Fruit fly (Drosophila melanogaster) whole organism, embryonic: ENCODE data around the gene CG14915.

ENCODE experiments used
- Atf-2 ChIP-seq: fragments of 200-800 bp; sonication (Bioruptor generic); optimal IDR thresholded peaks from 2 replicates; lab custom pipeline; 2016; ENCODE audit warnings: missing biosample characterization, missing genetic modification characterization
- Atf3 ChIP-seq: fragments of 200-800 bp; sonication (Bioruptor generic); optimal IDR thresholded peaks from 3 replicates; lab custom pipeline; 2016; ENCODE audit warnings: missing biosample characterization, missing genetic modification characterization
- CG10147 ChIP-seq: fragments of 200-800 bp; sonication (Bioruptor generic); optimal IDR thresholded peaks from 2 replicates; lab custom pipeline; 2019; ENCODE audit warnings: missing biosample characterization, mild to moderate bottlenecking, missing genetic modification characterization, moderate library complexity
- CG10209 ChIP-seq: fragments of 200-800 bp; sonication (Bioruptor generic); optimal IDR thresholded peaks from 3 replicates; lab custom pipeline; 2017; ENCODE audit warnings: missing biosample characterization, mild to moderate bottlenecking, missing genetic modification characterization, missing genetic modification reagents
- CG10959 ChIP-seq: fragments of 200-800 bp; sonication (Bioruptor generic); IDR thresholded peaks from 2 replicates; pipeline ENCODE4 v1.3.6; 2022; ENCODE audit warnings: missing biosample characterization, missing genetic modification characterization
- CG1233 ChIP-seq: fragments of 200-800 bp; sonication (Bioruptor generic); optimal IDR thresholded peaks from 4 replicates; lab custom pipeline; 2018; ENCODE audit warnings: missing biosample characterization, mild to moderate bottlenecking, missing genetic modification characterization
- CG12744 ChIP-seq: fragments of 200-800 bp; sonication (Bioruptor generic); optimal IDR thresholded peaks from 2 replicates; lab custom pipeline; 2016; ENCODE audit warnings: missing biosample characterization, missing genetic modification characterization
- CG14050 ChIP-seq: fragments of 200-800 bp; sonication (Bioruptor generic); IDR thresholded peaks from 3 replicates; pipeline ENCODE4 v1.3.6; 2022; ENCODE audit warnings: missing biosample characterization, missing genetic modification characterization
- CG17328 ChIP-seq: fragments of 200-800 bp; sonication (Bioruptor generic); IDR thresholded peaks from 2 replicates; pipeline ENCODE4 v1.3.6; 2022; ENCODE audit warnings: missing biosample characterization, missing genetic modification characterization
- CG18262 ChIP-seq: fragments of 200-800 bp; optimal IDR thresholded peaks from 3 replicates; lab custom pipeline; 2019; ENCODE audit warnings: missing biosample characterization, mild to moderate bottlenecking, missing genetic modification characterization, moderate library complexity
- CG2129 ChIP-seq: fragments of 200-800 bp; sonication (Bioruptor generic); IDR thresholded peaks from 2 replicates; pipeline ENCODE4 v1.3.6; 2022; ENCODE audit warnings: missing biosample characterization, missing genetic modification characterization; ENCODE audit not compliant: partially characterized antibody
- CG2875 ChIP-seq: fragments of 200-800 bp; sonication (Bioruptor generic); optimal IDR thresholded peaks from 2 replicates; lab custom pipeline; 2017; ENCODE audit warnings: missing biosample characterization, mild to moderate bottlenecking, missing genetic modification characterization, missing genetic modification reagents
- CG33213 ChIP-seq: fragments of 200-800 bp; sonication (Bioruptor generic); optimal IDR thresholded peaks from 3 replicates; lab custom pipeline; 2016; ENCODE audit warnings: missing biosample characterization, missing genetic modification characterization
- CG3407 ChIP-seq: fragments of 200-800 bp; sonication (Bioruptor generic); optimal IDR thresholded peaks from 2 replicates; lab custom pipeline; 2018; ENCODE audit warnings: missing biosample characterization, mild to moderate bottlenecking, missing genetic modification characterization
- CG6272 ChIP-seq: fragments of 200-800 bp; sonication (Bioruptor generic); IDR thresholded peaks from 2 replicates; pipeline ENCODE4 v1.3.6; 2022; ENCODE audit warnings: missing biosample characterization, missing genetic modification characterization
- CG9215 ChIP-seq: fragments of 200-800 bp; sonication (Bioruptor generic); IDR thresholded peaks from 2 replicates; pipeline ENCODE4 v1.3.6; 2022; ENCODE audit warnings: missing biosample characterization, missing genetic modification characterization
- CG9797 ChIP-seq: fragments of 200-800 bp; sonication (Bioruptor generic); optimal IDR thresholded peaks from 3 replicates; lab custom pipeline; 2018; ENCODE audit warnings: missing biosample characterization, mild to moderate bottlenecking, missing genetic modification characterization
- D ChIP-seq, 2 experiments: fragments of 200-800 bp in 1 of 2; fragments of >200 bp in 1 of 2; sonication (Bioruptor generic) in 1 of 2; optimal IDR thresholded peaks; 2 replicates in 1 of 2; 3 replicates in 1 of 2; lab custom pipeline; 2017; ENCODE audit warnings: mild to moderate bottlenecking in 1 of 2, missing biosample characterization in 1 of 2, missing genetic modification characterization in 1 of 2, missing genetic modification reagents in 1 of 2
- Fer3 ChIP-seq: fragments of 200-800 bp; sonication (Bioruptor generic); optimal IDR thresholded peaks from 2 replicates; lab custom pipeline; 2018; ENCODE audit warnings: missing biosample characterization, mild to moderate bottlenecking, missing genetic modification characterization, moderate library complexity
- HLH3B ChIP-seq: fragments of 200-800 bp; sonication (Bioruptor generic); IDR thresholded peaks from 2 replicates; pipeline ENCODE4 v1.3.6; 2022; ENCODE audit warnings: missing biosample characterization, missing genetic modification characterization
- HLH54F ChIP-seq: fragments of 200-800 bp; sonication (Bioruptor generic); optimal IDR thresholded peaks from 3 replicates; lab custom pipeline; 2016; ENCODE audit warnings: missing biosample characterization, missing genetic modification characterization
- HmgD ChIP-seq: fragments of 200-800 bp; sonication (Bioruptor generic); optimal IDR thresholded peaks from 3 replicates; lab custom pipeline; 2016; ENCODE audit warnings: missing biosample characterization, missing genetic modification characterization
- HmgZ ChIP-seq: fragments of 200-800 bp; sonication (Bioruptor generic); optimal IDR thresholded peaks from 2 replicates; lab custom pipeline; 2018; ENCODE audit warnings: missing biosample characterization, mild to moderate bottlenecking, missing genetic modification characterization
- Hr39 ChIP-seq: fragments of >200 bp; optimal IDR thresholded peaks from 2 replicates; lab custom pipeline; 2017
- Kr ChIP-seq: fragments of 200-800 bp; sonication (Bioruptor generic); optimal IDR thresholded peaks from 2 replicates; lab custom pipeline; 2017; ENCODE audit warnings: missing biosample characterization, mild to moderate bottlenecking, missing genetic modification characterization
- Meics ChIP-seq: fragments of 200-800 bp; sonication (Bioruptor generic); optimal IDR thresholded peaks from 2 replicates; lab custom pipeline; 2017; ENCODE audit warnings: missing biosample characterization, mild to moderate bottlenecking, missing genetic modification characterization
- Mrtf ChIP-seq: fragments of 200-800 bp; sonication (Bioruptor generic); IDR thresholded peaks from 3 replicates; pipeline ENCODE4 v1.3.6; 2022; ENCODE audit warnings: missing biosample characterization, missing genetic modification characterization
- Oli ChIP-seq: fragments of 200-800 bp; sonication (Bioruptor generic); optimal IDR thresholded peaks from 2 replicates; lab custom pipeline; 2018; ENCODE audit warnings: missing biosample characterization, mild to moderate bottlenecking, missing genetic modification characterization, moderate library complexity
- Sin3A ChIP-seq: fragments of >200 bp; optimal IDR thresholded peaks from 2 replicates; lab custom pipeline; 2018
- TFAM ChIP-seq: fragments of 200-800 bp; sonication (Bioruptor generic); optimal IDR thresholded peaks from 2 replicates; lab custom pipeline; 2017; ENCODE audit warnings: missing biosample characterization, missing genetic modification characterization, inconsistent platforms
- ac ChIP-seq: fragments of 200-800 bp; sonication (Bioruptor generic); optimal IDR thresholded peaks from 3 replicates; lab custom pipeline; 2017; ENCODE audit warnings: missing biosample characterization, mild to moderate bottlenecking, missing genetic modification characterization
- ap ChIP-seq: fragments of 200-800 bp; sonication (Bioruptor generic); IDR thresholded peaks from 2 replicates; pipeline ENCODE4 v1.3.6; 2022; ENCODE audit warnings: missing biosample characterization, missing genetic modification characterization
- az2 ChIP-seq: fragments of 200-800 bp; sonication (Bioruptor generic); optimal IDR thresholded peaks from 3 replicates; lab custom pipeline; 2016; ENCODE audit warnings: missing biosample characterization, missing genetic modification characterization
- chinmo ChIP-seq: fragments of 200-800 bp; sonication (Bioruptor generic); IDR thresholded peaks from 4 replicates; pipeline ENCODE4 v1.3.6; 2022; ENCODE audit warnings: missing biosample characterization, missing genetic modification characterization; ENCODE audit not compliant: partially characterized antibody
- corto ChIP-seq: fragments of 200-800 bp; sonication (Bioruptor generic); optimal IDR thresholded peaks from 2 replicates; lab custom pipeline; 2016; ENCODE audit warnings: missing biosample characterization, mild to moderate bottlenecking, missing genetic modification characterization, moderate library complexity
- dan ChIP-seq: fragments of 200-800 bp; sonication (Bioruptor generic); IDR thresholded peaks from 2 replicates; pipeline ENCODE4 v1.3.6; 2022; ENCODE audit warnings: missing biosample characterization, missing genetic modification characterization
- dmrt11E ChIP-seq: fragments of 200-800 bp; sonication (Bioruptor generic); optimal IDR thresholded peaks from 3 replicates; lab custom pipeline; 2018; ENCODE audit warnings: missing biosample characterization, mild to moderate bottlenecking, missing genetic modification characterization, moderate library complexity
- ftz-f1 ChIP-seq: fragments of 200-800 bp; sonication (Bioruptor generic); optimal IDR thresholded peaks from 2 replicates; lab custom pipeline; 2016; ENCODE audit warnings: missing biosample characterization, missing genetic modification characterization
- hkb ChIP-seq, 2 experiments: fragments of 200-800 bp in 1 of 2; fragments of >200 bp in 1 of 2; sonication (Bioruptor generic) in 1 of 2; IDR thresholded peaks in 1 of 2; optimal IDR thresholded peaks in 1 of 2; 2 replicates each; pipeline versions ENCODE4 v1.3.6 to Lab custom; 2017 to 2022; ENCODE audit warnings: missing biosample characterization in 1 of 2, missing genetic modification characterization in 1 of 2
- jigr1 ChIP-seq: fragments of 200-800 bp; sonication (Bioruptor generic); IDR thresholded peaks from 3 replicates; pipeline ENCODE4 v1.3.6; 2022; ENCODE audit warnings: missing biosample characterization, missing genetic modification characterization
- lab ChIP-seq: fragments of 200-800 bp; sonication (Bioruptor generic); optimal IDR thresholded peaks from 3 replicates; lab custom pipeline; 2017; ENCODE audit warnings: missing biosample characterization, missing genetic modification characterization, mild to moderate bottlenecking, moderate library complexity, missing genetic modification reagents
- lmd ChIP-seq: fragments of 200-800 bp; sonication (Bioruptor generic); IDR thresholded peaks from 2 replicates; pipeline ENCODE4 v1.3.6; 2022; ENCODE audit warnings: missing biosample characterization, missing genetic modification characterization
- nerfin-1 ChIP-seq: fragments of 200-800 bp; sonication (Bioruptor generic); optimal IDR thresholded peaks from 3 replicates; lab custom pipeline; 2019; ENCODE audit warnings: missing biosample characterization, mild to moderate bottlenecking, missing genetic modification characterization, moderate library complexity
- org-1 ChIP-seq: fragments of 200-800 bp; sonication (Bioruptor generic); optimal IDR thresholded peaks from 2 replicates; lab custom pipeline; 2017; ENCODE audit warnings: missing biosample characterization, missing genetic modification characterization
- pnt ChIP-seq: fragments of 200-800 bp; sonication (Bioruptor generic); optimal IDR thresholded peaks from 3 replicates; lab custom pipeline; 2016; ENCODE audit warnings: missing biosample characterization, missing genetic modification characterization
- ro ChIP-seq: fragments of 200-800 bp; sonication (Bioruptor generic); IDR thresholded peaks from 2 replicates; pipeline ENCODE4 v1.3.6; 2022; ENCODE audit warnings: missing biosample characterization, missing genetic modification characterization
- so ChIP-seq: fragments of 200-800 bp; sonication (Bioruptor generic); IDR thresholded peaks from 3 replicates; pipeline ENCODE4 v1.3.6; 2022; ENCODE audit warnings: missing biosample characterization, missing genetic modification characterization
- sr ChIP-seq: fragments of 200-800 bp; sonication (Bioruptor generic); IDR thresholded peaks from 3 replicates; pipeline ENCODE4 v1.3.6; 2022; ENCODE audit warnings: missing biosample characterization, missing genetic modification characterization
- sug ChIP-seq: fragments of 200-800 bp; optimal IDR thresholded peaks from 2 replicates; lab custom pipeline; 2019; ENCODE audit warnings: missing biosample characterization, mild to moderate bottlenecking, missing genetic modification characterization, moderate library complexity
- ttk ChIP-seq: fragments of 200-800 bp; sonication (Bioruptor generic); IDR thresholded peaks from 2 replicates; pipeline ENCODE4 v2.1.2; 2022; ENCODE audit warnings: missing biosample characterization, missing genetic modification characterization

CG14915 gene

DNA sequence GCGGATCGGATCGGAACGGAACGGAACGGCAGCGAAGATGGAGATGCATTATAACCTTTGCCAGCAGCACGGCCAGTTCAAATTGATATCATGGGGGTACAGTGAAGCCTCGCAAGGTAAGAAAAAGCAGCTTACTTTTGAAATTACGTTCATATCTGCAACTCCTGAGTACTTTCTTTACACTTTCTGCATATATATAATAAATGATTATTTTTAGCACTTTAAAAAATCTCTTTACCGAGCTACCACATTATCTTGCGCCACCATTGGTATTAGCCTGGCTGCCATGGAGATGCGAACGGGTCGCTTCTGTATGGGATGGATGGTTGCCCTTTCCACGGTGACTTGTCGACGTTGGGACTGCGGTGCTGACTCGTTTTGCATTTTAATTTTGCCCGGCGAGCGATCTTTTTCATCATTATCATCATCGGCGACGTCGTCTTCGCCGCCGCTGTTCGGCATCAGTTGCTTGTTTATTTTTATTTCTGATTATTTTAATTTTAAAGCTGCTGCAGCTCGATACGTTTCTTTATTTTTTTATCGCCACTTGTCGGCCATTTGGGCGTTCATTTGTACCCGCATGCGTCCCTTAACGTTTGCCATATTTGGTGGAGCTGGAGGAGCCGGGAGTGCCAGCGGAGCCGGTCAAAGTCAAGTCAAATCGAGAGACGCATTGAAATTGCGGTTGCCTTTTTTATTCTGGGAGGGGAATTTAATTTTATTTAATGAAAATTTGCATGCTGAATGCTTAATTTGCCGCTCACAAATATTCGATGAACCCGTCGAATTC lies 17.6 kb upstream of the CG14915 start (continued):
- TF ChIP-seq dan (GFP tag; lab: Robert Waterston, UW) (no peak), CG18262 (tag; lab: Kevin White, UChicago) (no peak), Mrtf (GFP tag; lab: Robert Waterston, UW) (no peak), Atf-2 (GFP tag; lab: Kevin White, UChicago) (no peak), az2 (GFP tag; lab: Kevin White, UChicago) (no peak), lab (GFP tag; lab: Kevin White, UChicago) (peak; percentile 38), D (optimal IDR thresholded peaks at IDR 0.05; lab: Kevin White, UChicago) (no peak), D (GFP tag; optimal IDR thresholded peaks at IDR 0.05; lab: Kevin White, UChicago) (no peak), Atf3 (GFP tag; lab: Kevin White, UChicago) (no peak), corto (GFP tag; lab: Kevin White, UChicago) (peak; percentile 92), lmd (GFP tag; lab: Robert Waterston, UW) (peak; percentile 46), Oli (tag; lab: Kevin White, UChicago) (peak; percentile 40), so (0 out of 3 replicates have a peak, but pooled peaks have one; percentile 38), Hr39 (no peak), CG2129 (GFP tag; lab: Robert Waterston, UW) (no peak), jigr1 (no peak), CG6272 (no peak), CG14050 (GFP tag; lab: Robert Waterston, UW) (peak; percentile 21; the same call in 2 of the 3 replicates), CG33213 (GFP tag; lab: Kevin White, UChicago) (no peak), sug (tag; lab: Kevin White, UChicago) (no peak), Sin3A (no peak), CG10147 (GFP tag; lab: Kevin White, UChicago) (no peak), CG12744 (GFP tag; lab: Kevin White, UChicago) (no peak), ro (GFP tag; lab: Robert Waterston, UW) (no peak), hkb (optimal IDR thresholded peaks at IDR 0.05; lab: Kevin White, UChicago) (no peak), hkb (GFP tag; IDR thresholded peaks at IDR 0.05; lab: Robert Waterston, UW) (peak; percentile 57), chinmo (GFP tag; lab: Robert Waterston, UW) (no peak), ftz-f1 (no peak), ttk (GFP tag; lab: Robert Waterston, UW) (no peak; the same call in none of the 2 replicates), CG9797 (GFP tag; lab: Kevin White, UChicago) (no peak), HLH3B (GFP tag; lab: Robert Waterston, UW) (peak; percentile 67), CG17328 (GFP tag; lab: Robert Waterston, UW) (peak; percentile 57; the same call in 1 of the 2 replicates), sr (GFP tag; lab: Robert Waterston, UW) (0 out of 3 replicates have a peak, but pooled peaks have one; percentile 11), org-1 (no peak), CG10209 (GFP tag; lab: Kevin White, UChicago) (no peak), pnt (GFP tag; lab: Kevin White, UChicago) (no peak), HmgZ (tag; lab: Kevin White, UChicago) (no peak), ac (GFP tag; lab: Kevin White, UChicago) (no peak), Kr (GFP tag; lab: Kevin White, UChicago) (no peak), CG9215 (no peak), nerfin-1 (tag; lab: Kevin White, UChicago) (no peak), CG10959 (GFP tag; lab: Robert Waterston, UW) (no peak), Meics (no peak), dmrt11E (tag; lab: Kevin White, UChicago) (no peak), CG3407 (GFP tag; lab: Kevin White, UChicago) (no peak), Fer3 (tag; lab: Kevin White, UChicago) (no peak), CG1233 (no peak), HmgD (GFP tag; lab: Kevin White, UChicago) (no peak), TFAM (GFP tag; lab: Kevin White, UChicago) (no peak), CG2875 (GFP tag; lab: Kevin White, UChicago) (no peak), HLH54F (no peak), ap (GFP tag; lab: Robert Waterston, UW) (no peak)
